Worm (Caenorhabditis elegans): ENCODE data around the gene ZK666.14.

- TF ChIP-seq dao-5 (tag; optimal IDR thresholded peaks at IDR 0.05) (no peak), him-1 (tag; optimal IDR thresholded peaks at IDR 0.05) (no peak)
Measured at ce11 chrII:10486738-10487137, 7.8 kb upstream of the ZK666.14 start, which contains the start of gene ZK666.15.

Data from whole organism, L4/young adult.